Worm (Caenorhabditis elegans) whole organism, late embryonic: ENCODE results near the gene fbxb-108.
A peak's percentile ranks its signal among the peaks of the same experiment; 100 is the strongest.

Experiments
- K02D7.2 ChIP-seq: sonication (generic microtip); optimal IDR thresholded peaks from 2 replicates; lab custom pipeline; 2017; ENCODE audit warnings: mild to moderate bottlenecking, missing genetic modification characterization, missing compliant biosample characterization
- T23F11.4 ChIP-seq: fragments of 200-800 bp; sonication (Bioruptor generic); optimal IDR thresholded peaks from 2 replicates; lab custom pipeline; 2018; ENCODE audit warnings: mild to moderate bottlenecking, missing genetic modification characterization, missing compliant biosample characterization
- ama-1 ChIP-seq: fragments of 150-350 bp; optimal IDR thresholded peaks from 2 replicates; lab custom pipeline; 2014
- ceh-14 ChIP-seq: sonication (generic microtip); optimal IDR thresholded peaks from 2 replicates; lab custom pipeline; 2016; ENCODE audit warnings: missing genotype, missing genetic modification characterization, missing compliant biosample characterization
- ceh-18 ChIP-seq: sonication (generic microtip); optimal IDR thresholded peaks from 2 replicates; lab custom pipeline; 2016; ENCODE audit warnings: missing genetic modification characterization, missing compliant biosample characterization
- ceh-2 ChIP-seq: sonication (generic microtip); optimal IDR thresholded peaks from 2 replicates; lab custom pipeline; 2016; ENCODE audit warnings: missing genotype, missing genetic modification characterization, missing compliant biosample characterization
- ceh-22 ChIP-seq: sonication (generic microtip); optimal IDR thresholded peaks from 2 replicates; lab custom pipeline; 2017; ENCODE audit warnings: missing biosample characterization, missing genetic modification characterization
- ceh-24 ChIP-seq: sonication (generic microtip); optimal IDR thresholded peaks from 2 replicates; lab custom pipeline; 2016; ENCODE audit warnings: mild to moderate bottlenecking, missing genetic modification characterization, missing compliant biosample characterization
- ceh-30 ChIP-seq: fragments of 150-350 bp; optimal IDR thresholded peaks from 2 replicates; lab custom pipeline; 2014; ENCODE audit warnings: missing biosample characterization, missing genetic modification characterization
- ceh-31 ChIP-seq: sonication (generic microtip); optimal IDR thresholded peaks from 2 replicates; lab custom pipeline; 2016; ENCODE audit warnings: missing genetic modification characterization, missing compliant biosample characterization
- ceh-48 ChIP-seq: sonication (generic microtip); optimal IDR thresholded peaks from 2 replicates; lab custom pipeline; 2016; ENCODE audit warnings: missing genetic modification characterization, inconsistent platforms, missing compliant biosample characterization
- ceh-6 ChIP-seq: fragments of 200-800 bp; sonication (Bioruptor generic); optimal IDR thresholded peaks from 2 replicates; lab custom pipeline; 2018; ENCODE audit warnings: mild to moderate bottlenecking, missing genetic modification characterization, missing compliant biosample characterization
- dve-1 ChIP-seq: sonication (generic microtip); optimal IDR thresholded peaks from 2 replicates; lab custom pipeline; 2017; ENCODE audit warnings: antibody characterized with exemption, mild to moderate bottlenecking, missing genetic modification characterization, missing compliant biosample characterization
- elt-2 ChIP-seq: sonication (generic microtip); optimal IDR thresholded peaks from 2 replicates; lab custom pipeline; 2016; ENCODE audit warnings: missing genetic modification reagents, missing genetic modification characterization, missing compliant biosample characterization
- elt-4 ChIP-seq: sonication (generic microtip); optimal IDR thresholded peaks from 2 replicates; lab custom pipeline; 2016; ENCODE audit warnings: missing genetic modification characterization, missing compliant biosample characterization
- eyg-1 ChIP-seq: sonication (generic microtip); optimal IDR thresholded peaks from 2 replicates; lab custom pipeline; 2016; ENCODE audit warnings: missing genotype, missing genetic modification characterization, missing compliant biosample characterization
- fax-1 ChIP-seq: sonication (generic microtip); optimal IDR thresholded peaks from 2 replicates; lab custom pipeline; 2016; ENCODE audit warnings: missing genotype, missing genetic modification characterization, missing compliant biosample characterization
- fkh-6 ChIP-seq: sonication (generic microtip); optimal IDR thresholded peaks from 2 replicates; lab custom pipeline; 2016; ENCODE audit warnings: missing genetic modification characterization, missing compliant biosample characterization
- gmeb-2 ChIP-seq: sonication (generic microtip); optimal IDR thresholded peaks from 2 replicates; lab custom pipeline; 2016; ENCODE audit warnings: missing genetic modification characterization, inconsistent platforms, missing compliant biosample characterization
- hlh-13 ChIP-seq: fragments of 200-800 bp; sonication (Bioruptor generic); optimal IDR thresholded peaks from 2 replicates; lab custom pipeline; 2018; ENCODE audit warnings: mild to moderate bottlenecking, missing genetic modification characterization, missing compliant biosample characterization
- hlh-15 ChIP-seq: sonication (generic microtip); optimal IDR thresholded peaks from 2 replicates; lab custom pipeline; 2016; ENCODE audit warnings: missing genetic modification characterization, missing compliant biosample characterization
- hlh-30 ChIP-seq: sonication (generic microtip); optimal IDR thresholded peaks from 2 replicates; lab custom pipeline; 2017; ENCODE audit warnings: antibody characterized with exemption, missing genetic modification characterization, missing compliant biosample characterization; ENCODE audit not compliant: insufficient read depth
- hlh-6 ChIP-seq: sonication (generic microtip); optimal IDR thresholded peaks from 2 replicates; lab custom pipeline; 2016; ENCODE audit warnings: missing genotype, missing genetic modification characterization, missing compliant biosample characterization
- hlh-8 ChIP-seq: sonication (generic microtip); optimal IDR thresholded peaks from 2 replicates; lab custom pipeline; 2016; ENCODE audit warnings: missing genotype, missing genetic modification characterization, missing compliant biosample characterization
- lim-6 ChIP-seq: sonication (generic microtip); optimal IDR thresholded peaks from 2 replicates; lab custom pipeline; 2016; ENCODE audit warnings: missing genetic modification characterization, missing compliant biosample characterization
- mec-3 ChIP-seq: sonication (generic microtip); optimal IDR thresholded peaks from 2 replicates; lab custom pipeline; 2016; ENCODE audit warnings: borderline replicate concordance, missing genetic modification characterization, missing compliant biosample characterization
- nfya-1 ChIP-seq: sonication (generic microtip); optimal IDR thresholded peaks from 2 replicates; lab custom pipeline; 2017; ENCODE audit warnings: missing genetic modification characterization, mild to moderate bottlenecking, missing compliant biosample characterization, antibody characterized with exemption, moderate library complexity
- nhr-11 ChIP-seq: fragments of 150-350 bp; optimal IDR thresholded peaks from 2 replicates; lab custom pipeline; 2014; ENCODE audit warnings: missing biosample characterization, missing genetic modification characterization
- npax-4 ChIP-seq: sonication (generic microtip); optimal IDR thresholded peaks from 2 replicates; lab custom pipeline; 2016; ENCODE audit warnings: missing genetic modification characterization, missing compliant biosample characterization
- odd-2 ChIP-seq: sonication (generic microtip); optimal IDR thresholded peaks from 2 replicates; lab custom pipeline; 2017; ENCODE audit warnings: antibody characterized with exemption, mild to moderate bottlenecking, missing genetic modification characterization, missing compliant biosample characterization
- pat-9 ChIP-seq: fragments of 200-800 bp; sonication (Bioruptor generic); optimal IDR thresholded peaks from 2 replicates; lab custom pipeline; 2018; ENCODE audit warnings: mild to moderate bottlenecking, missing genetic modification characterization, moderate library complexity, missing compliant biosample characterization
- pax-1 ChIP-seq: fragments of 150-350 bp; optimal IDR thresholded peaks from 2 replicates; lab custom pipeline; 2014; ENCODE audit warnings: missing biosample characterization, missing genetic modification characterization
- pha-2 ChIP-seq: sonication (generic microtip); optimal IDR thresholded peaks from 2 replicates; lab custom pipeline; 2017; ENCODE audit warnings: mild to moderate bottlenecking, missing genetic modification characterization, missing compliant biosample characterization
- pqm-1 ChIP-seq: sonication (generic microtip); optimal IDR thresholded peaks from 2 replicates; lab custom pipeline; 2016; ENCODE audit warnings: missing genetic modification characterization, missing compliant biosample characterization
- ref-2 ChIP-seq: sonication (generic microtip); optimal IDR thresholded peaks from 2 replicates; lab custom pipeline; 2016; ENCODE audit warnings: missing genetic modification characterization, missing compliant biosample characterization
- sox-4 ChIP-seq: sonication (generic microtip); optimal IDR thresholded peaks from 2 replicates; lab custom pipeline; 2017; ENCODE audit warnings: mild to moderate bottlenecking, missing genetic modification characterization, inconsistent platforms, missing compliant biosample characterization
- syd-9 ChIP-seq: sonication (generic microtip); optimal IDR thresholded peaks from 2 replicates; lab custom pipeline; 2016; ENCODE audit warnings: mild to moderate bottlenecking, missing genetic modification characterization, moderate library complexity, missing compliant biosample characterization
- ttx-3 ChIP-seq: sonication (generic microtip); optimal IDR thresholded peaks from 2 replicates; lab custom pipeline; 2016; ENCODE audit warnings: missing genetic modification reagents, missing genetic modification characterization, missing compliant biosample characterization
- unc-42 ChIP-seq: sonication (generic microtip); optimal IDR thresholded peaks from 2 replicates; lab custom pipeline; 2016; ENCODE audit warnings: missing genotype, missing genetic modification characterization, missing compliant biosample characterization
- unc-55 ChIP-seq: sonication (generic microtip); optimal IDR thresholded peaks from 2 replicates; lab custom pipeline; 2017; ENCODE audit warnings: missing biosample characterization, missing genetic modification reagents, missing genetic modification characterization

The fbxb-108 gene

ce11 chrII:2752536-2752935 is 12.2 kb upstream of the fbxb-108 start, which contains the start of gene F29A7.6 (continued):
- TF ChIP-seq odd-2 (tag; lab: Kevin White, UChicago) (no peak), ceh-30 (peak; percentile 16), ceh-22 (tag; lab: Kevin White, UChicago) (no peak), unc-55 (no peak), fkh-6 (tag; lab: Kevin White, UChicago) (no peak), eyg-1 (tag; lab: Kevin White, UChicago) (peak; percentile 4), npax-4 (no peak), ttx-3 (tag; lab: Kevin White, UChicago) (no peak), elt-4 (tag; lab: Kevin White, UChicago) (no peak), K02D7.2 (tag; lab: Kevin White, UChicago) (no peak), dve-1 (no peak), fax-1 (tag; lab: Kevin White, UChicago) (peak; percentile 32), ceh-14 (tag; lab: Kevin White, UChicago) (peak; percentile 69), hlh-15 (no peak), pqm-1 (tag; lab: Kevin White, UChicago) (no peak), mec-3 (tag; lab: Kevin White, UChicago) (no peak), gmeb-2 (tag; lab: Kevin White, UChicago) (no peak), ceh-18 (tag; lab: Kevin White, UChicago) (no peak), lim-6 (tag; lab: Kevin White, UChicago) (peak; percentile 17), pax-1 (no peak), ama-1 (no peak), unc-42 (peak; percentile 81), hlh-6 (tag; lab: Kevin White, UChicago) (no peak), ceh-31 (tag; lab: Kevin White, UChicago) (peak; percentile 85), ref-2 (tag; lab: Kevin White, UChicago) (no peak), nhr-11 (tag; lab: Kevin White, UChicago) (no peak), hlh-30 (tag; lab: Kevin White, UChicago) (no peak), nfya-1 (tag; lab: Kevin White, UChicago) (peak; percentile 24), elt-2 (tag; lab: Kevin White, UChicago) (no peak), ceh-6 (GFP tag; lab: Kevin White, UChicago) (no peak), ceh-2 (tag; lab: Kevin White, UChicago) (peak; percentile 75), hlh-13 (GFP tag; lab: Kevin White, UChicago) (no peak), pat-9 (tag; lab: Kevin White, UChicago) (no peak), ceh-24 (no peak), hlh-8 (no peak), syd-9 (tag; lab: Kevin White, UChicago) (no peak), pha-2 (tag; lab: Kevin White, UChicago) (no peak), sox-4 (tag; lab: Kevin White, UChicago) (no peak)

ce11 chrII:2752999-2753398 is 11.8 kb upstream of the fbxb-108 start, which contains the start of gene F29A7.3:
Gene F29A7.3 (plus strand): TSS chrII:2753299.
- TF ChIP-seq ceh-48 (tag; lab: Kevin White, UChicago) (peak; percentile 8), sox-4 (tag; lab: Kevin White, UChicago) (no peak)

- TF ChIP-seq T23F11.4, result no peak
- TF ChIP-seq elt-4 (tag; lab: Kevin White, UChicago), result peak; percentile 29
- TF ChIP-seq, all 69 proteins: peak for 1
Observed at ce11 chrII:2754595-2754994, 10.2 kb upstream of the fbxb-108 start.
